Worm (Caenorhabditis elegans): Measurements from ENCODE around the gene rps-24.
"Not testable (repeated sequence)": the region's sequence is repeated elsewhere in the genome, so short reads cannot be mapped to it uniquely, and the experiment has no call there.

Gene rps-24

DNA sequence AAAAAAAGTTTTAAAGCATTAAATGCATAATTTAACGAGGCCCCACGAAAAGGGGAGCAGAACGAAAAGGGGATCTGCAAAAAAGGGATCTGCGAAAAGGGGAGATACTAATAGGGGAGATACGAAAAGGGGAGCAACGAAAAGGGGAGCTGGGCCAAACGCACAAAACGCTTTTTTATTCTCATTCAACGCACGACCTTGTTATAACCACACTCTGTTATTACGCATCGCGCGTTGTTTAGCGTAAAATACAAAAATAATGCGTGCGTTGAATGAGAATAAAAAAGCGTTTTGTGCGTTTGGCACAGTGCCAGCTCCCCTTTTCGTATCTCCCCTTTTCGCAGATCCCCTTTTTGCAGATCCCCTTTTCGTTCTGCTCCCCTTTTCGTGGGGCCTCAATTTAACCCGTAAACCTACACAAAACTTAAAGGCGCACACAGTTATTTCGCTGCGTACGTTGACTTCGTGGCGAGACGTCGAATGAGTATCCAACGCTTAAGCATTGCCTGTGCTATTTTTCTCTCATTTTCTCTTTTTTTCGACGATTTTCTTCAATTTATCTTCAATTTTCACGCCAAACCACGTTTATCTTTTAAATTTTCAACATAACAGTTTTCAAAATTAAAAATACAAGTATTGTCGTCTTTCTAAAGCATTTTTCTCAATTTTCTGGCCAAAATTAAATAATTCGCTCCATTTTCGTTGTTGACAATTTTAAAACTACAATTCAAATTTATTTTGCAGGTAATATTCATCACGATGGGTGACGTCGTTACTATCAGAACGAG is at the start of gene rps-24 (continued):
- TF ChIP-seq nhr-25 (tag; optimal IDR thresholded peaks at IDR 0.05; ENCODE audit: borderline replicate concordance, insufficient read depth) (peak; percentile 63), nhr-11 (tag; optimal IDR thresholded peaks at IDR 0.05) (peak; percentile 88), nhr-102 (tag; optimal IDR thresholded peaks at IDR 0.05) (peak; percentile 63), unc-130 (GFP tag; optimal IDR thresholded peaks at IDR 0.05) (peak; percentile 97), T20F7.1 (GFP tag; optimal IDR thresholded peaks at IDR 0.05) (peak; percentile 88), unc-62 (GFP tag; optimal IDR thresholded peaks at IDR 0.05 in 1 of 2) (peak in 1 of 2 experiments; percentile 94), ctbp-1 (GFP tag; IDR thresholded peaks at IDR 0.05) (peak; percentile 97), nhr-48 (tag; optimal IDR thresholded peaks at IDR 0.05) (peak; percentile 61), hlh-11 (tag; optimal IDR thresholded peaks at IDR 0.05) (peak; percentile 86), rbr-2 (tag; optimal IDR thresholded peaks at IDR 0.05) (peak; percentile 94), mxl-2 (GFP tag; conservative IDR thresholded peaks at IDR 0.05) (0 out of 2 replicates have a peak, but pooled peaks have one; percentile 13), Y75B8A.6 (GFP tag; IDR thresholded peaks at IDR 0.05) (peak; percentile 92), dmd-9 (GFP tag; IDR thresholded peaks at IDR 0.05) (peak; percentile 96), dve-1 (tag; optimal IDR thresholded peaks at IDR 0.05; ENCODE audit: insufficient read depth) (peak; percentile 75), fkh-10 (GFP tag; optimal IDR thresholded peaks at IDR 0.05) (peak; percentile 71), tra-1 (GFP tag; IDR thresholded peaks at IDR 0.05) (peak; percentile 96), R02D3.7 (tag; optimal IDR thresholded peaks at IDR 0.05) (peak; percentile 94), zfp-3 (GFP tag; conservative IDR thresholded peaks at IDR 0.05) (peak; percentile 95), daf-16 (GFP tag; optimal IDR thresholded peaks at IDR 0.05) (peak in 1 of 2 experiments; percentile 29), daf-16 (tag; optimal IDR thresholded peaks at IDR 0.05) (peak; percentile 43), nhr-6 (tag; optimal IDR thresholded peaks at IDR 0.05) (peak; percentile 69), hif-1 (tag; optimal IDR thresholded peaks at IDR 0.05) (peak in 1 of 2 experiments; percentile 94), snpc-1.2 (GFP tag; IDR thresholded peaks at IDR 0.05) (peak; percentile 88), hmg-1.1 (GFP tag; IDR thresholded peaks at IDR 0.05) (peak; percentile 97), mdl-1 (tag; optimal IDR thresholded peaks at IDR 0.05) (peak; percentile 31 to 38), tag-97 (GFP tag; IDR thresholded peaks at IDR 0.05) (peak; percentile 89), F44E2.7 (GFP tag; IDR thresholded peaks at IDR 0.05) (0 out of 2 replicates have a peak, but pooled peaks have one; percentile 9), nhr-237 (tag; optimal IDR thresholded peaks at IDR 0.05) (peak; percentile 19), nhr-42 (GFP tag; IDR thresholded peaks at IDR 0.05) (peak; percentile 92), saeg-2 (GFP tag; IDR thresholded peaks at IDR 0.05) (peak; percentile 77; the same call in 1 of the 2 replicates), zip-2 (tag; optimal IDR thresholded peaks at IDR 0.05) (peak; percentile 7), hlh-30 (tag; optimal IDR thresholded peaks at IDR 0.05; ENCODE audit: insufficient read depth) (peak; percentile 79)
- not testable (repeated sequence) for TF ChIP-seq unc-62 (tag; optimal IDR thresholded peaks at IDR 0.05)

DNA sequence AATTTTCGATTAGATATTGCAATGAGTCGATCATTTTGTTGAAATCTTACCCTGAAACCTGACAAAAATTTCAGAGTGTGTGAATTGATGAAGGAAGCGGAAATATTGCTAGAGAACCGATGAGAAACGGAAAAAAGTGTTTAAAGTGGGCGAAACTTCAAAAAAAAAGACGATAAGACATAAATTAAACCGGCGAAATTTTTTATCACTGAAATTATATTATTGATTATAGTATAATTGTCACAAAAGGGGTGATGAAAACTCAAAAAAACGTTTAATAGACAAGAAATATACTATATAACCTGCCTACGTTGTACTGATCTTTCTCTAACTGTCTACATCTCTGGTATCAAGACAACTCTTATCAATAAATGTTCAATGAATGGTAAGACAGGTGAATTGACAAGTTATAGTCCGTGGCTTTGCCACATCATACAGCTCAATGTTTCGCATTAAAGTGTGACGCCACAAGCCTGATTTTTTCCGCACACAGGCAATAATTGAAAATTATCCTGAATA is 48.5 kb upstream of the rps-24 start, which contains the start of gene pxmp-4:
TSS of gene pxmp-4 (minus strand) at position 51 of the 519 bp plus-strand sequence.
- no peak for TF ChIP-seq nhr-111 (GFP tag; optimal IDR thresholded peaks at IDR 0.05)
- TF ChIP-seq nhr-28 (tag; optimal IDR thresholded peaks at IDR 0.05), result peak; percentile 68
- peak; percentile 35 for TF ChIP-seq nhr-48 (tag; optimal IDR thresholded peaks at IDR 0.05)
- TF ChIP-seq dve-1 (tag; optimal IDR thresholded peaks at IDR 0.05; ENCODE audit: insufficient read depth), result peak; percentile 74
- peak in 1 of 2 experiments; percentile 85 for TF ChIP-seq unc-62 (GFP tag; optimal IDR thresholded peaks at IDR 0.05 in 1 of 2)
- TF ChIP-seq unc-62 (tag; optimal IDR thresholded peaks at IDR 0.05), result no peak
- TF ChIP-seq nhr-102 (tag; optimal IDR thresholded peaks at IDR 0.05), result no peak
- TF ChIP-seq php-3 (GFP tag; IDR thresholded peaks at IDR 0.05), result peak; percentile 79; the same call in 1 of the 2 replicates
- no peak for TF ChIP-seq jun-1 (tag; optimal IDR thresholded peaks at IDR 0.05)
- TF ChIP-seq daf-16 (GFP tag; optimal IDR thresholded peaks at IDR 0.05), result no peak
- peak; percentile 58 for TF ChIP-seq daf-16 (tag; optimal IDR thresholded peaks at IDR 0.05)
- TF ChIP-seq lir-3 (tag; optimal IDR thresholded peaks at IDR 0.05), result no peak
- TF ChIP-seq dmd-8 (GFP tag; IDR thresholded peaks at IDR 0.05), result no peak
- no peak for TF ChIP-seq F49E8.2 (tag; optimal IDR thresholded peaks at IDR 0.05; ENCODE audit: borderline replicate concordance)
- TF ChIP-seq gei-8 (GFP tag; optimal IDR thresholded peaks at IDR 0.05), result no peak
- TF ChIP-seq F44E2.7 (GFP tag; IDR thresholded peaks at IDR 0.05), result no peak
- TF ChIP-seq dpl-1 (GFP tag; optimal IDR thresholded peaks at IDR 0.05), result no peak
- no peak for TF ChIP-seq nhr-41 (GFP tag; IDR thresholded peaks at IDR 0.05)
- TF ChIP-seq aly-2 (tag; optimal IDR thresholded peaks at IDR 0.05), result no peak
- TF ChIP-seq pqm-1 (tag; optimal IDR thresholded peaks at IDR 0.05), result peak; percentile 50
- TF ChIP-seq zip-2 (tag; optimal IDR thresholded peaks at IDR 0.05), result no peak
- peak; percentile 19 for TF ChIP-seq hlh-11 (tag; optimal IDR thresholded peaks at IDR 0.05)
- peak; percentile 74 for TF ChIP-seq dmd-6 (GFP tag; IDR thresholded peaks at IDR 0.05)
- no peak for TF ChIP-seq ama-1 (optimal IDR thresholded peaks at IDR 0.05)
